Worm (Caenorhabditis elegans): ENCODE results near the gene F54D5.24.

Gene F54D5.24

DNA sequence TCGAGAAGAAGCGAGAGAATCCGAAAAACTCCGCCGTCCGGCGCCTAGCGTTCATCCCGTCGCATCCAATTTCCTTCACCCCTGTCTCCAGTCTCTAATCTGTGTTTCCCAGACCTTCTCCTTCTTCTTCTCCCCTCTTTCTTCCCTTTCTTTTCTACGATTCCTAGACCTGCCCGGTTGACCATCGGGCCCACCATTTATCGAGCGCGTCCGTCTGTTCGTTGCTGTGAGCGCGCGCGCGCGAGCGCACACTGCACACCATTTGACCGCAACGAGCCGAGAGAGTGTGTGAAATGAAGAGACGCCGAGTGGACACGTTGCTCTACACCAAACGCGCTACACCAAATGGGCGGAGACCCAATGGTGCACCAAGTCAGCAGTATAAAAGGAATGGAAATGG is 18.6 kb upstream of the F54D5.24 start (continued):
- TF ChIP-seq pha-2 (tag; optimal IDR thresholded peaks at IDR 0.05) (no peak), C08G9.2 (tag; optimal IDR thresholded peaks at IDR 0.05) (peak; percentile 33), rnt-1 (tag; optimal IDR thresholded peaks at IDR 0.05) (peak; percentile 49), mec-3 (tag; optimal IDR thresholded peaks at IDR 0.05; ENCODE audit: borderline replicate concordance) (no peak), ceh-6 (GFP tag; optimal IDR thresholded peaks at IDR 0.05) (peak; percentile 17), pqm-1 (tag; optimal IDR thresholded peaks at IDR 0.05) (no peak), dmd-4 (tag; optimal IDR thresholded peaks at IDR 0.05; ENCODE audit: borderline replicate concordance) (peak; percentile 41), C38D4.7 (GFP tag; optimal IDR thresholded peaks at IDR 0.05) (no peak), K09A11.1 (tag; optimal IDR thresholded peaks at IDR 0.05; ENCODE audit: insufficient read depth) (no peak), nfya-1 (tag; optimal IDR thresholded peaks at IDR 0.05) (peak; percentile 45), ceh-18 (tag; optimal IDR thresholded peaks at IDR 0.05) (no peak), pag-3 (tag; optimal IDR thresholded peaks at IDR 0.05; ENCODE audit: borderline replicate concordance) (no peak), ceh-45 (GFP tag; IDR thresholded peaks at IDR 0.05) (no peak), sox-4 (tag; optimal IDR thresholded peaks at IDR 0.05) (no peak)

DNA sequence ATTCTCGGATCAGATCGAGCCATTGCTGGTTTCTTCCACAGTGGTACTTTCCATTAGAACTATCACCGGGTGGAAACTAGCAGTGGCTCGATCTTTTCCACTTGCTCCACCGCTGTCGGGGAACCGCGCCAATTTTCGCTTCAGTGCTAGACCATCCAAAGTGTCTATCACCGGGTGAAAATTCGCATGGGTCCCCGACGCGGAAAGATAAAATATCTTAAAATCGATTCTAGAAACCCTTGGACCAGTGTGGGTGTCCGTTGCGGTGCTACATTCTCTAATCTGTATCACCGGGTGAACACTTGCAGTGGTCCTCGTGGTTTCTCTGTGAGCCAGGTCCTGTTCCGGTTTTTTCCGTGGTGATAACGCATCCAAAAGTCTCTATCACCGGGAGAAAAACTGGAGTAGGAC is 18.1 kb upstream of the F54D5.24 start:
- TF ChIP-seq hlh-30 (tag; optimal IDR thresholded peaks at IDR 0.05; ENCODE audit: insufficient read depth) (no peak), ama-1 (optimal IDR thresholded peaks at IDR 0.05) (peak; percentile 96)

DNA sequence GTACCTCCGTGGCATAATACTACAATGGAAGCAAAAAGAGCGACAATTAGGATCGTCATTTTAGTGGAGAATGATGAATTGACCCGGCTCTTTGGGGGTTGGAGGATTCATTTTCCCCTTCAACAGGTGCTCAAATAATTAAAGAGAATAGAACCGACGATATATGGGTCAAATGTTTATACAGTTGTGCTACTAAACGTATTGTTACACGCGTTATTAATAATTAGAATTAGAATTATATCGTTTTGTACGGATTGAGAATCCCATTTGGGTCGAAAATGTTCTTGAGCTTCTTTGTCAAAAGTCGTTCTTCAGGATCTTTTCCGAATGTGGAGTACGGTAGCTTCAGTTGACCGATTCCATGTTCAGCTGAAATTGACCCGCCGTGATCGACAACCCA is 17.0 kb upstream of the F54D5.24 start, which contains the start of gene Y62F5A.9:
Gene Y62F5A.9 (minus strand): TSS at position 101 of the 400 bp plus-strand sequence.
- TF ChIP-seq hlh-13 (GFP tag; optimal IDR thresholded peaks at IDR 0.05) (no peak), fax-1 (tag; optimal IDR thresholded peaks at IDR 0.05) (no peak), dmd-4 (tag; optimal IDR thresholded peaks at IDR 0.05; ENCODE audit: borderline replicate concordance) (no peak), ceh-45 (GFP tag; IDR thresholded peaks at IDR 0.05) (no peak), ceh-30 (tag; optimal IDR thresholded peaks at IDR 0.05) (no peak), sox-2 (GFP tag; IDR thresholded peaks at IDR 0.05) (no peak), pros-1 (tag; optimal IDR thresholded peaks at IDR 0.05) (no peak), unc-86 (tag; optimal IDR thresholded peaks at IDR 0.05) (no peak), unc-55 (GFP tag; optimal IDR thresholded peaks at IDR 0.05) (no peak), ceh-31 (tag; optimal IDR thresholded peaks at IDR 0.05) (no peak), pha-2 (tag; optimal IDR thresholded peaks at IDR 0.05) (no peak), rnt-1 (tag; optimal IDR thresholded peaks at IDR 0.05) (no peak)

DNA sequence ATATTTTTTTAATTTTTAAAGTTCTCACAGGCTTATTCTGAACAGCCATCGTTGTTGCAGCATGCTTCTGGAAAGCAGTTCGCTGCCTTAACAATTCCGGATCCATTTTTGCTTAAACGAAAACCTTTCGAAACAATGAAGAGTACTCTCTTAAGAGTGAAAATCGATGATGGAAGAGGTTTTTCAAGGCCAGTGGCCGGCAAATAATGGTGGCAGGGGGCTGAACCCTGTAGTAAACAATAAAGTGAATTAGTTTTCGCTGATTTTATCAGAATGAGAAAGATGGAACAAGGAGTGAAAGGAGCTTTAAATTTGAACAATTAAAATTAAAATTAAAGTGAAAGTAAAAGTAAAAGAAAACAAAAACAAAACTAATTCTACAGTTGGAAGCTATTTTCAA is 13.4 kb upstream of the F54D5.24 start, which contains the start of gene gtf-2E2:
Gene gtf-2E2 (minus strand): TSS at position 111 of the 400 bp plus-strand sequence.
- no peak for TF ChIP-seq ceh-24 (tag; optimal IDR thresholded peaks at IDR 0.05)
- TF ChIP-seq hlh-30 (tag; optimal IDR thresholded peaks at IDR 0.05; ENCODE audit: insufficient read depth), result no peak
- TF ChIP-seq ceh-45 (GFP tag; IDR thresholded peaks at IDR 0.05), result no peak
- TF ChIP-seq K09A11.1 (tag; optimal IDR thresholded peaks at IDR 0.05; ENCODE audit: insufficient read depth), result no peak
- no peak for TF ChIP-seq dve-1 (tag; optimal IDR thresholded peaks at IDR 0.05)
- no peak for TF ChIP-seq T23F11.4 (GFP tag; optimal IDR thresholded peaks at IDR 0.05)
- no peak for TF ChIP-seq pag-3 (tag; optimal IDR thresholded peaks at IDR 0.05; ENCODE audit: borderline replicate concordance)
- TF ChIP-seq C08G9.2 (tag; optimal IDR thresholded peaks at IDR 0.05), result peak; percentile 56
- no peak for TF ChIP-seq lin-11 (tag; optimal IDR thresholded peaks at IDR 0.05)
- TF ChIP-seq ceh-48 (tag; optimal IDR thresholded peaks at IDR 0.05), result peak; percentile 53
- TF ChIP-seq pha-4 (tag; optimal IDR thresholded peaks at IDR 0.05), result no peak
- no peak for TF ChIP-seq madf-2 (tag; optimal IDR thresholded peaks at IDR 0.05)
- no peak for TF ChIP-seq hlh-13 (GFP tag; optimal IDR thresholded peaks at IDR 0.05)
- TF ChIP-seq ceh-9 (tag; optimal IDR thresholded peaks at IDR 0.05), result no peak
- no peak for TF ChIP-seq elt-2 (tag; optimal IDR thresholded peaks at IDR 0.05)
- TF ChIP-seq nhr-232 (tag; optimal IDR thresholded peaks at IDR 0.05), result no peak
- peak; percentile 25 for TF ChIP-seq tbx-2 (tag; optimal IDR thresholded peaks at IDR 0.05)
- TF ChIP-seq ahr-1 (tag; optimal IDR thresholded peaks at IDR 0.05), result no peak
- TF ChIP-seq ttx-3 (tag; optimal IDR thresholded peaks at IDR 0.05), result no peak
- TF ChIP-seq ama-1 (optimal IDR thresholded peaks at IDR 0.05), result no peak
- TF ChIP-seq hlh-15 (tag; optimal IDR thresholded peaks at IDR 0.05), result no peak
- TF ChIP-seq sdc-2 (tag; optimal IDR thresholded peaks at IDR 0.05), result no peak
- TF ChIP-seq che-1 (tag; optimal IDR thresholded peaks at IDR 0.05), result no peak
- TF ChIP-seq hlh-6 (tag; optimal IDR thresholded peaks at IDR 0.05), result no peak
- no peak for TF ChIP-seq ceh-14 (tag; optimal IDR thresholded peaks at IDR 0.05)
- TF ChIP-seq nfya-1 (tag; optimal IDR thresholded peaks at IDR 0.05), result peak; percentile 3
- TF ChIP-seq ceh-31 (tag; optimal IDR thresholded peaks at IDR 0.05), result peak; percentile 55
- TF ChIP-seq dmd-4 (tag; optimal IDR thresholded peaks at IDR 0.05; ENCODE audit: borderline replicate concordance), result no peak
- TF ChIP-seq fkh-6 (tag; optimal IDR thresholded peaks at IDR 0.05), result no peak
- no peak for TF ChIP-seq ref-2 (tag; optimal IDR thresholded peaks at IDR 0.05)
- no peak for TF ChIP-seq nhr-11 (tag; optimal IDR thresholded peaks at IDR 0.05)
- TF ChIP-seq eyg-1 (tag; optimal IDR thresholded peaks at IDR 0.05), result no peak
- TF ChIP-seq ceh-6 (GFP tag; optimal IDR thresholded peaks at IDR 0.05), result no peak
